Worm (Caenorhabditis elegans): ENCODE measurements around the gene F10D2.8.

Gene F10D2.8

DNA sequence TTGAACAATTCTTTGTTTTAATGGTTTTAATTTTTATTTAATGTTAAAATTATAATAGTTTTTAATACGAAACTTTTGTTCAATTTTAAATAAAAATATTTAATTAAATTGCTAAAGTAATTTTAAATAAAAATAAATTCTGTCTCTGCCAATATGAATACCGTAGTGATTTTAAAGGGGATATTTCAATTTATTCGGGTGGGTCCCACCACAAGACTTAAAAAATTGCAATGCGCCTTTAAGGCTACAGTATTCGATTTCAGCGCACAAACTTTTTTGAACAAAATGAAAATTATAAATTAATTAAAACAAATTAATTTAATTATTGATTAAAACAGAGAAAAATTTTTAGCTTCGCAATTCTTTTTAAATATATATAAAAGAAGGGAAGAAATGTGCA, 48.6 kb upstream of the F10D2.8 start (continued):
- TF ChIP-seq ceh-91 (GFP tag; IDR thresholded peaks at IDR 0.05) (peak; percentile 51), him-1 (tag; optimal IDR thresholded peaks at IDR 0.05) (no peak), rpc-1 (optimal IDR thresholded peaks at IDR 0.05) (no peak), rpc-1 (tag; optimal IDR thresholded peaks at IDR 0.05) (no peak)

DNA sequence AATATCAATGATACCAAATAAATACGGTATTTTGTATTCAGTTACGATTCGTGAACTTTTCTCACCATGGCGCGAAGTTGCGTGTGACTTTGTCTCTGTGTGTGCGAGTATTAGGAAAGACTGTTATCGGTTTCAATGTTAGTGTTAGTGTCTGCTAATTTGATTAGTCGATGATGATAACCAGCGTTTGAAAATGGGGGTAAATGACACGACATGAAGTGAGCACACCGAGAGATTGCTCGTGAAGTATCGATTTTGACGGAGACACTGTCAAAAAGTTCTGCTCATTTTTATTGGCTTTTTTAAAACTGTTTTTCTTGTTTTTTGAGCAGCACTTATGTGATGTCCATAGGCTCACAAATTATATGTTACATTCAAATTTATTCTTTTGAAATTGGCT, 47.9 kb upstream of the F10D2.8 start:
- TF ChIP-seq B0261.1 (tag; optimal IDR thresholded peaks at IDR 0.05) (no peak), die-1 (tag; optimal IDR thresholded peaks at IDR 0.05) (no peak), F49E8.2 (tag; optimal IDR thresholded peaks at IDR 0.05; ENCODE audit: insufficient read depth) (no peak), sptf-2 (GFP tag; optimal IDR thresholded peaks at IDR 0.05) (no peak), let-607 (tag; optimal IDR thresholded peaks at IDR 0.05) (peak; percentile 46 to 68), nhr-80 (tag; optimal IDR thresholded peaks at IDR 0.05) (peak; percentile 95), hsf-1 (GFP tag; IDR thresholded peaks at IDR 0.05) (peak; percentile 72), ZK185.1 (tag; optimal IDR thresholded peaks at IDR 0.05; ENCODE audit: poor library complexity, severe bottlenecking) (peak; percentile 8), chd-7 (tag; optimal IDR thresholded peaks at IDR 0.05) (peak; percentile 43), T07F8.4 (tag; optimal IDR thresholded peaks at IDR 0.05) (no peak), D2030.7 (GFP tag; IDR thresholded peaks at IDR 0.05) (no peak), ceh-58 (GFP tag; IDR thresholded peaks at IDR 0.05) (no peak), B0019.2 (GFP tag; conservative IDR thresholded peaks at IDR 0.05) (no peak), dpff-1 (tag; optimal IDR thresholded peaks at IDR 0.05) (peak; percentile 1), F52B5.7 (tag; optimal IDR thresholded peaks at IDR 0.05) (peak; percentile 43), ztf-25 (GFP tag; IDR thresholded peaks at IDR 0.05) (0 out of 2 replicates have a peak, but pooled peaks have one; percentile 59), lin-26 (GFP tag; IDR thresholded peaks at IDR 0.05) (peak; percentile 50; the same call in 1 of the 2 replicates), aptf-2 (GFP tag; conservative IDR thresholded peaks at IDR 0.05) (no peak), zim-3 (tag; optimal IDR thresholded peaks at IDR 0.05) (no peak), ztf-3 (GFP tag; optimal IDR thresholded peaks at IDR 0.05) (no peak), B0336.3 (GFP tag; IDR thresholded peaks at IDR 0.05) (peak; percentile 88), nhr-179 (tag; optimal IDR thresholded peaks at IDR 0.05) (no peak), C17E4.6 (GFP tag; IDR thresholded peaks at IDR 0.05) (no peak), F55B11.4 (tag; optimal IDR thresholded peaks at IDR 0.05; ENCODE audit: borderline replicate concordance, insufficient read depth) (no peak), repo-1 (tag; optimal IDR thresholded peaks at IDR 0.05) (peak; percentile 79), ceh-100 (GFP tag; IDR thresholded peaks at IDR 0.05) (no peak), gei-17 (GFP tag; optimal IDR thresholded peaks at IDR 0.05) (no peak), snpc-3.4 (tag; optimal IDR thresholded peaks at IDR 0.05) (peak; percentile 6), lsy-27 (tag; optimal IDR thresholded peaks at IDR 0.05; ENCODE audit: borderline replicate concordance, insufficient read depth) (no peak), ekl-4 (GFP tag; IDR thresholded peaks at IDR 0.05) (peak; percentile 72), C06A6.2 (GFP tag; conservative IDR thresholded peaks at IDR 0.05) (no peak), egl-18 (GFP tag; IDR thresholded peaks at IDR 0.05) (no peak), attf-6 (GFP tag; IDR thresholded peaks at IDR 0.05) (peak; percentile 64), ets-4 (GFP tag; optimal IDR thresholded peaks at IDR 0.05) (peak; percentile 73), hmg-20 (GFP tag; IDR thresholded peaks at IDR 0.05) (0 out of 2 replicates have a peak, but pooled peaks have one; percentile 48), pbrm-1 (GFP tag; IDR thresholded peaks at IDR 0.05) (peak; percentile 39; the same call in 1 of the 2 replicates), nfyb-1 (GFP tag; IDR thresholded peaks at IDR 0.05) (peak; percentile 73; the same call in 1 of the 2 replicates), dox-1 (GFP tag; IDR thresholded peaks at IDR 0.05) (no peak; the same call in 1 of the 2 replicates), ceh-40 (GFP tag; IDR thresholded peaks at IDR 0.05) (0 out of 2 replicates have a peak, but pooled peaks have one; percentile 45), Y79H2A.3 (GFP tag; conservative IDR thresholded peaks at IDR 0.05) (0 out of 2 replicates have a peak, but pooled peaks have one; percentile 20), snpc-4 (GFP tag; optimal IDR thresholded peaks at IDR 0.05) (no peak), snpc-4 (tag; optimal IDR thresholded peaks at IDR 0.05) (peak in 2 of 4 experiments; percentile 6 to 46), K11D2.4 (GFP tag; IDR thresholded peaks at IDR 0.05) (no peak)

Measured in whole organism, young adult.